Worm (Caenorhabditis elegans) whole organism, young adult: ENCODE results near the gene rol-3.

Source experiments
- B0336.3 ChIP-seq: fragments of 200-800 bp; sonication (Bioruptor generic); IDR thresholded peaks from 2 replicates; pipeline ENCODE4 v1.3.6; 2022; ENCODE audit warnings: missing genetic modification characterization, missing compliant biosample characterization
- C06A6.2 ChIP-seq: fragments of 200-800 bp; sonication (Bioruptor generic); conservative IDR thresholded peaks from 2 replicates; pipeline ENCODE4 v1.3.6; 2022; ENCODE audit warnings: missing genetic modification characterization, missing compliant biosample characterization
- D2030.7 ChIP-seq: fragments of 200-800 bp; sonication (Bioruptor generic); IDR thresholded peaks from 2 replicates; pipeline ENCODE4 v1.3.6; 2022; ENCODE audit warnings: missing genetic modification reagents, missing genetic modification characterization, missing compliant biosample characterization
- F22D6.2 ChIP-seq: sonication (generic microtip); optimal IDR thresholded peaks from 2 replicates; lab custom pipeline; 2016; ENCODE audit warnings: mild to moderate bottlenecking, missing genetic modification characterization, missing compliant biosample characterization
- F23B12.7 ChIP-seq: sonication (generic microtip); optimal IDR thresholded peaks from 2 replicates; lab custom pipeline; 2017; ENCODE audit warnings: missing genetic modification characterization, mild to moderate bottlenecking, missing compliant biosample characterization, antibody characterized with exemption, moderate library complexity; ENCODE audit not compliant: insufficient read depth
- F57C9.4 ChIP-seq: sonication (generic microtip); optimal IDR thresholded peaks from 2 replicates; lab custom pipeline; 2017; ENCODE audit warnings: mild to moderate bottlenecking, missing genetic modification characterization, missing compliant biosample characterization
- K11D2.4 ChIP-seq: fragments of 200-800 bp; sonication (Bioruptor generic); IDR thresholded peaks from 2 replicates; pipeline ENCODE4 v1.3.6; 2022; ENCODE audit warnings: missing genetic modification reagents, missing genetic modification characterization, missing compliant biosample characterization
- K12H6.12 ChIP-seq: fragments of 200-800 bp; sonication (Bioruptor generic); optimal IDR thresholded peaks from 2 replicates; lab custom pipeline; 2018; ENCODE audit warnings: mild to moderate bottlenecking, missing genetic modification characterization, missing compliant biosample characterization
- T26A5.8 ChIP-seq: sonication (generic microtip); optimal IDR thresholded peaks from 2 replicates; lab custom pipeline; 2016; ENCODE audit warnings: missing genetic modification characterization, missing compliant biosample characterization
- Y56A3A.18 ChIP-seq: fragments of 200-800 bp; sonication (Bioruptor generic); IDR thresholded peaks from 2 replicates; pipeline ENCODE4 v1.3.6; 2022; ENCODE audit warnings: missing genetic modification reagents, missing genetic modification characterization, missing compliant biosample characterization
- ama-1 ChIP-seq, 3 experiments: fragments of 150-350 bp in 1 of 3; sonication (generic microtip) in 2 of 3; optimal IDR thresholded peaks; 2 replicates each; lab custom pipeline; 2014 to 2018; ENCODE audit warnings: missing biosample characterization in 2 of 3, missing genetic modification characterization in 2 of 3, missing genetic modification reagents in 2 of 3
- athp-1 ChIP-seq: sonication (generic microtip); optimal IDR thresholded peaks from 2 replicates; lab custom pipeline; 2017; ENCODE audit warnings: mild to moderate bottlenecking, missing genetic modification characterization, missing compliant biosample characterization
- attf-6 ChIP-seq: fragments of 200-800 bp; sonication (Bioruptor generic); IDR thresholded peaks from 2 replicates; pipeline ENCODE4 v1.3.6; 2022; ENCODE audit warnings: missing genetic modification reagents, missing genetic modification characterization, missing compliant biosample characterization
- ccch-3 ChIP-seq: fragments of 200-800 bp; sonication (Bioruptor generic); optimal IDR thresholded peaks from 2 replicates; lab custom pipeline; 2018; ENCODE audit warnings: mild to moderate bottlenecking, missing genetic modification characterization, missing compliant biosample characterization
- cebp-1 ChIP-seq, 2 experiments: fragments of 200-800 bp in 1 of 2; sonication (Bioruptor generic) in 1 of 2; sonication (generic microtip) in 1 of 2; IDR thresholded peaks in 1 of 2; optimal IDR thresholded peaks in 1 of 2; 2 replicates each; pipeline versions ENCODE4 v1.3.6 to Lab custom; 2017 to 2022; ENCODE audit warnings: missing compliant biosample characterization in 2 of 2, missing genetic modification characterization in 2 of 2, mild to moderate bottlenecking in 1 of 2, missing genetic modification reagents in 1 of 2, moderate library complexity in 1 of 2
- cebp-2 ChIP-seq: fragments of 200-800 bp; sonication (Bioruptor generic); IDR thresholded peaks from 2 replicates; pipeline ENCODE4 v1.3.6; 2022; ENCODE audit warnings: missing genetic modification characterization, missing compliant biosample characterization
- ceh-100 ChIP-seq: fragments of 200-800 bp; sonication (Bioruptor generic); IDR thresholded peaks from 2 replicates; pipeline ENCODE4 v1.3.6; 2022; ENCODE audit warnings: missing genetic modification reagents, missing genetic modification characterization, missing compliant biosample characterization
- ceh-27 ChIP-seq: fragments of 200-800 bp; sonication (Bioruptor generic); optimal IDR thresholded peaks from 2 replicates; lab custom pipeline; 2018; ENCODE audit warnings: mild to moderate bottlenecking, missing genetic modification characterization, moderate library complexity, missing compliant biosample characterization
- ceh-79 ChIP-seq: sonication (generic microtip); optimal IDR thresholded peaks from 2 replicates; lab custom pipeline; 2017; ENCODE audit warnings: mild to moderate bottlenecking, missing genetic modification characterization, missing compliant biosample characterization
- dox-1 ChIP-seq: fragments of 200-800 bp; sonication (Bioruptor generic); IDR thresholded peaks from 2 replicates; pipeline ENCODE4 v1.3.6; 2022; ENCODE audit warnings: missing genetic modification reagents, missing genetic modification characterization, missing compliant biosample characterization
- dpl-1 ChIP-seq: fragments of 150-350 bp; optimal IDR thresholded peaks from 2 replicates; lab custom pipeline; 2014; ENCODE audit warnings: missing biosample characterization, missing genetic modification reagents, missing genetic modification characterization
- efl-1 ChIP-seq: fragments of 150-350 bp; optimal IDR thresholded peaks from 2 replicates; lab custom pipeline; 2014; ENCODE audit warnings: missing biosample characterization, missing genetic modification reagents, missing genetic modification characterization
- egl-44 ChIP-seq: fragments of 200-800 bp; sonication (Bioruptor generic); IDR thresholded peaks from 2 replicates; pipeline ENCODE4 v1.3.6; 2022; ENCODE audit warnings: missing genetic modification reagents, missing genetic modification characterization, missing compliant biosample characterization
- ekl-4 ChIP-seq: fragments of 200-800 bp; sonication (Bioruptor generic); IDR thresholded peaks from 2 replicates; pipeline ENCODE4 v1.3.6; 2022; ENCODE audit warnings: missing genetic modification reagents, missing genetic modification characterization, missing compliant biosample characterization
- him-1 ChIP-seq: sonication (generic microtip); optimal IDR thresholded peaks from 2 replicates; lab custom pipeline; 2016; ENCODE audit warnings: missing genotype, missing genetic modification reagents, missing genetic modification characterization, missing compliant biosample characterization
- hlh-12 ChIP-seq: sonication (generic microtip); optimal IDR thresholded peaks from 2 replicates; lab custom pipeline; 2016; ENCODE audit warnings: missing genetic modification characterization, missing compliant biosample characterization
- hmg-20 ChIP-seq: fragments of 200-800 bp; sonication (Bioruptor generic); IDR thresholded peaks from 2 replicates; pipeline ENCODE4 v1.3.6; 2022; ENCODE audit warnings: missing genetic modification reagents, missing genetic modification characterization, missing compliant biosample characterization
- hsf-1 ChIP-seq: fragments of 200-800 bp; sonication (Bioruptor generic); IDR thresholded peaks from 2 replicates; pipeline ENCODE4 v1.3.6; 2022; ENCODE audit warnings: missing genetic modification reagents, missing genetic modification characterization, missing compliant biosample characterization
- let-526 ChIP-seq: fragments of 200-800 bp; sonication (Bioruptor generic); IDR thresholded peaks from 2 replicates; pipeline ENCODE4 v1.3.6; 2022; ENCODE audit warnings: missing genetic modification reagents, missing genetic modification characterization, missing compliant biosample characterization
- lin-35 ChIP-seq, 3 experiments: fragments of 150-350 bp in 2 of 3; sonication (generic microtip) in 1 of 3; optimal IDR thresholded peaks; 2 replicates each; lab custom pipeline; 2014 to 2018; ENCODE audit warnings: missing biosample characterization in 3 of 3, missing genetic modification characterization in 3 of 3, missing genetic modification reagents in 3 of 3
- lin-54 ChIP-seq: fragments of 200-800 bp; sonication (Bioruptor generic); optimal IDR thresholded peaks from 2 replicates; lab custom pipeline; 2018; ENCODE audit warnings: mild to moderate bottlenecking, missing genetic modification characterization, missing compliant biosample characterization
- lir-1 ChIP-seq: fragments of 200-800 bp; sonication (Bioruptor generic); conservative IDR thresholded peaks from 2 replicates; pipeline ENCODE4 v1.3.6; 2022; ENCODE audit warnings: missing genetic modification reagents, missing genetic modification characterization, missing compliant biosample characterization
- lsy-27 ChIP-seq: sonication (generic microtip); optimal IDR thresholded peaks from 2 replicates; lab custom pipeline; 2017; ENCODE audit warnings: missing genetic modification characterization, mild to moderate bottlenecking, missing compliant biosample characterization, antibody characterized with exemption, missing genotype, borderline replicate concordance; ENCODE audit not compliant: insufficient read depth
- madf-3 ChIP-seq: fragments of 200-800 bp; sonication (Bioruptor generic); IDR thresholded peaks from 2 replicates; pipeline ENCODE4 v1.3.6; 2022; ENCODE audit warnings: missing genetic modification reagents, missing genetic modification characterization, missing compliant biosample characterization
- madf-8 ChIP-seq: fragments of 200-800 bp; sonication (Bioruptor generic); conservative IDR thresholded peaks from 2 replicates; pipeline ENCODE4 v1.3.6; 2022; ENCODE audit warnings: missing genetic modification reagents, missing genetic modification characterization, missing compliant biosample characterization
- nfya-2 ChIP-seq: fragments of 200-800 bp; sonication (Bioruptor generic); IDR thresholded peaks from 2 replicates; pipeline ENCODE4 v1.3.6; 2022; ENCODE audit warnings: missing genetic modification reagents, missing genetic modification characterization, missing compliant biosample characterization
- nfyb-1 ChIP-seq: fragments of 200-800 bp; sonication (Bioruptor generic); IDR thresholded peaks from 2 replicates; pipeline ENCODE4 v1.3.6; 2022; ENCODE audit warnings: missing genetic modification reagents, missing genetic modification characterization, missing compliant biosample characterization
- nhr-120 ChIP-seq: fragments of 200-800 bp; sonication (Bioruptor generic); IDR thresholded peaks from 2 replicates; pipeline ENCODE4 v1.3.6; 2022; ENCODE audit warnings: missing genetic modification characterization, missing compliant biosample characterization
- nhr-80 ChIP-seq: sonication (generic microtip); optimal IDR thresholded peaks from 2 replicates; lab custom pipeline; 2016; ENCODE audit warnings: missing genetic modification characterization, missing compliant biosample characterization
- nhr-90 ChIP-seq: sonication (generic microtip); optimal IDR thresholded peaks from 2 replicates; lab custom pipeline; 2016; ENCODE audit warnings: missing genotype, mild to moderate bottlenecking, missing genetic modification characterization, missing compliant biosample characterization
- rec-8 ChIP-seq, 2 experiments: sonication (generic microtip); optimal IDR thresholded peaks; 2 replicates each; lab custom pipeline; 2016; ENCODE audit warnings: mild to moderate bottlenecking in 2 of 2, missing genetic modification characterization in 2 of 2, missing genetic modification reagents in 2 of 2, missing genotype in 2 of 2, missing biosample characterization in 1 of 2, missing compliant biosample characterization in 1 of 2, moderate library complexity in 1 of 2
- rpc-1 ChIP-seq, 2 experiments: fragments of 150-350 bp in 1 of 2; sonication (generic microtip) in 1 of 2; optimal IDR thresholded peaks; 2 replicates each; lab custom pipeline; 2014 to 2018; ENCODE audit warnings: missing biosample characterization in 1 of 2, missing genetic modification characterization in 1 of 2, missing genetic modification reagents in 1 of 2, missing genotype in 1 of 2
- snpc-3.4 ChIP-seq: sonication (generic microtip); optimal IDR thresholded peaks from 2 replicates; lab custom pipeline; 2017; ENCODE audit warnings: missing genetic modification characterization, mild to moderate bottlenecking, missing compliant biosample characterization, antibody characterized with exemption, moderate library complexity, missing genotype, missing genetic modification reagents
- tlf-1 ChIP-seq: fragments of 200-800 bp; sonication (Bioruptor generic); optimal IDR thresholded peaks from 2 replicates; lab custom pipeline; 2018; ENCODE audit warnings: mild to moderate bottlenecking, missing genetic modification characterization, missing compliant biosample characterization
- zfh-2 ChIP-seq: fragments of 200-800 bp; sonication (Bioruptor generic); conservative IDR thresholded peaks from 2 replicates; pipeline ENCODE4 v1.3.6; 2022; ENCODE audit warnings: missing genetic modification reagents, missing genetic modification characterization, missing compliant biosample characterization
- ztf-28 ChIP-seq: fragments of 200-800 bp; sonication (Bioruptor generic); IDR thresholded peaks from 2 replicates; pipeline ENCODE4 v1.3.6; 2022; ENCODE audit warnings: missing genetic modification reagents, missing genetic modification characterization, missing compliant biosample characterization
- ztf-6 ChIP-seq: fragments of 200-800 bp; sonication (Bioruptor generic); IDR thresholded peaks from 2 replicates; pipeline ENCODE4 v1.3.6; 2022; ENCODE audit warnings: missing genetic modification reagents, missing genetic modification characterization, missing compliant biosample characterization

The rol-3 gene

ce11 chrV:8228712-8229119 lies 9.5 kb downstream of the rol-3 start (continued):
- TF ChIP-seq F22D6.2 = peak; percentile 41
- peak; percentile 74 for TF ChIP-seq F23B12.7 (tag; lab: Kevin White, UChicago)
- peak; percentile 92 for TF ChIP-seq hsf-1 (GFP tag; lab: Robert Waterston, UW)
- TF ChIP-seq ceh-100 (GFP tag; lab: Robert Waterston, UW) = peak; percentile 92
- peak; percentile 99 for TF ChIP-seq him-1 (tag; lab: Kevin White, UChicago)
- peak; percentile 84 for TF ChIP-seq hmg-20 (GFP tag; lab: Robert Waterston, UW)
- no peak for TF ChIP-seq ztf-6
- peak; percentile 75 for TF ChIP-seq zfh-2 (GFP tag; lab: Robert Waterston, UW)
- no peak for TF ChIP-seq hlh-12 (tag; lab: Kevin White, UChicago)
- TF ChIP-seq nhr-90 (tag; lab: Kevin White, UChicago) = peak; percentile 49
- TF ChIP-seq K12H6.12 (tag; lab: Kevin White, UChicago) = peak; percentile 54
- TF ChIP-seq snpc-3.4 = peak; percentile 99
- peak; percentile 40 for TF ChIP-seq athp-1 (tag; lab: Kevin White, UChicago)
- peak; percentile 91 for TF ChIP-seq ztf-28
- peak; percentile 74 for TF ChIP-seq C06A6.2 (GFP tag; lab: Robert Waterston, UW)
- 0 out of 2 replicates have a peak, but pooled peaks have one; percentile 9 for TF ChIP-seq cebp-2 (GFP tag; lab: Robert Waterston, UW)
- no peak for TF ChIP-seq nhr-120
- TF ChIP-seq ceh-79 = no peak
- peak; percentile 66 for TF ChIP-seq ceh-27 (GFP tag; lab: Kevin White, UChicago)
- peak; percentile 31 for TF ChIP-seq lsy-27
- peak; percentile 86 for TF ChIP-seq lin-54 (GFP tag; lab: Kevin White, UChicago)
- peak; percentile 96 for TF ChIP-seq B0336.3 (GFP tag; lab: Robert Waterston, UW)
- peak; percentile 40 for TF ChIP-seq dpl-1 (GFP tag; lab: Kevin White, UChicago)
- TF ChIP-seq rec-8 (tag; optimal IDR thresholded peaks at IDR 0.05; lab: Kevin White, UChicago) = peak in 1 of 2 experiments; percentile 83
- peak; percentile 94 for TF ChIP-seq ekl-4
- TF ChIP-seq lin-35 (GFP tag; optimal IDR thresholded peaks at IDR 0.05; lab: Kevin White, UChicago) = peak in 2 of 3 experiments; percentile 31 to 75
- 0 out of 2 replicates have a peak, but pooled peaks have one; percentile 20 for TF ChIP-seq cebp-1 (GFP tag; IDR thresholded peaks at IDR 0.05; lab: Robert Waterston, UW)
- no peak for TF ChIP-seq cebp-1 (tag; optimal IDR thresholded peaks at IDR 0.05; lab: Kevin White, UChicago)
- TF ChIP-seq Y56A3A.18 (GFP tag; lab: Robert Waterston, UW) = peak; percentile 94
- TF ChIP-seq madf-3 (GFP tag; lab: Robert Waterston, UW) = peak; percentile 74
- TF ChIP-seq F57C9.4 (tag; lab: Kevin White, UChicago) = no peak
- peak; percentile 35 for TF ChIP-seq efl-1 (GFP tag; lab: Kevin White, UChicago)
- TF ChIP-seq nfyb-1 = peak; percentile 91
- TF ChIP-seq dox-1 (GFP tag; lab: Robert Waterston, UW) = peak; percentile 96
- TF ChIP-seq madf-8 (GFP tag; lab: Robert Waterston, UW) = peak; percentile 65
- peak; percentile 69 for TF ChIP-seq tlf-1
- peak; percentile 37; the same call in 1 of the 2 replicates for TF ChIP-seq K11D2.4 (GFP tag; lab: Robert Waterston, UW)
- no peak for TF ChIP-seq let-526
- 0 out of 2 replicates have a peak, but pooled peaks have one; percentile 38 for TF ChIP-seq egl-44
- TF ChIP-seq ama-1 (optimal IDR thresholded peaks at IDR 0.05; lab: Kevin White, UChicago) = peak; percentile 91
- peak in 1 of 2 experiments; percentile 35 for TF ChIP-seq ama-1 (GFP tag; optimal IDR thresholded peaks at IDR 0.05; lab: Kevin White, UChicago)
- TF ChIP-seq ccch-3 = no peak
- TF ChIP-seq lir-1 (GFP tag; lab: Robert Waterston, UW) = peak; percentile 70; the same call in 1 of the 2 replicates
- peak; percentile 14 for TF ChIP-seq rpc-1 (optimal IDR thresholded peaks at IDR 0.05; lab: Kevin White, UChicago)
- TF ChIP-seq rpc-1 (tag; optimal IDR thresholded peaks at IDR 0.05; lab: Kevin White, UChicago) = peak; percentile 23
- peak; percentile 94 for TF ChIP-seq attf-6 (GFP tag; lab: Robert Waterston, UW)
- TF ChIP-seq D2030.7 (GFP tag; lab: Robert Waterston, UW) = peak; percentile 98
- no peak for TF ChIP-seq nfya-2 (GFP tag; lab: Robert Waterston, UW)
- TF ChIP-seq nhr-80 (tag; lab: Kevin White, UChicago) = peak; percentile 53
- no peak for TF ChIP-seq T26A5.8 (tag; lab: Kevin White, UChicago)
